Worm (Caenorhabditis elegans): ENCODE results near the gene T16A9.5.
A peak's percentile ranks its signal among the peaks of the same experiment; 100 is the strongest.

Gene T16A9.5

DNA sequence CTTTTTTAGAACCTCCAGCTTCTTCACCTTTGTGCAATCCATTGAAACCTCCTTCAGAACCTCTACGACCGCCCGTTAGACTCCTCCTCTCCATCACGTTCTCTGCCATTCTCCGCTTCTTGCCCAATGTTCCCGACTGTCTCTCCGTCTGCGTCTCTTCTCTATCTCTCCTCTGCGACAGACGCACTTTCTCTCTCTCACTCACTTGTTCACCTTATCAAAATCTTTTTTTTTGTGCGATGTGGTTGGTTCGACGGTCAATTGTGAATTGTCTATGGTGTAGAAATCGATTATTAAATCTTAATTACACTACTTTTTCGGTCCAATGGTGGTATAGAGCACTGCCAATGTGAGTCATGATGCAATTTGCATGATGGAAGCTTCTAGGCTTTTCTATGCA lies 21.6 kb downstream of the T16A9.5 start, which contains the start of gene atfs-1:
TSS of gene atfs-1 (plus strand) at position 213 of the 400 bp plus-strand sequence.
- TF ChIP-seq nfya-1 (tag; optimal IDR thresholded peaks at IDR 0.05) (peak; percentile 25), pha-4 (tag; optimal IDR thresholded peaks at IDR 0.05) (no peak), tbx-7 (tag; optimal IDR thresholded peaks at IDR 0.05) (no peak), ceh-18 (tag; optimal IDR thresholded peaks at IDR 0.05) (peak; percentile 53), ceh-9 (tag; optimal IDR thresholded peaks at IDR 0.05) (no peak), fkh-6 (tag; optimal IDR thresholded peaks at IDR 0.05) (no peak), unc-42 (tag; optimal IDR thresholded peaks at IDR 0.05) (peak; percentile 48), nhr-232 (tag; optimal IDR thresholded peaks at IDR 0.05) (no peak), pqm-1 (tag; optimal IDR thresholded peaks at IDR 0.05) (peak; percentile 11), mec-3 (tag; optimal IDR thresholded peaks at IDR 0.05; ENCODE audit: borderline replicate concordance) (no peak), unc-55 (GFP tag; optimal IDR thresholded peaks at IDR 0.05) (peak; percentile 55), ceh-24 (tag; optimal IDR thresholded peaks at IDR 0.05) (no peak), npax-4 (tag; optimal IDR thresholded peaks at IDR 0.05) (no peak), ceh-31 (tag; optimal IDR thresholded peaks at IDR 0.05) (peak; percentile 54), gmeb-2 (tag; optimal IDR thresholded peaks at IDR 0.05) (no peak), C08G9.2 (tag; optimal IDR thresholded peaks at IDR 0.05) (no peak), F13H6.1 (tag; optimal IDR thresholded peaks at IDR 0.05) (no peak), lin-11 (tag; optimal IDR thresholded peaks at IDR 0.05) (no peak), tbx-2 (tag; optimal IDR thresholded peaks at IDR 0.05) (peak; percentile 44), rnt-1 (tag; optimal IDR thresholded peaks at IDR 0.05) (no peak), che-1 (tag; optimal IDR thresholded peaks at IDR 0.05) (no peak), unc-3 (GFP tag; conservative IDR thresholded peaks at IDR 0.05) (no peak), unc-3 (tag; optimal IDR thresholded peaks at IDR 0.05) (no peak), dve-1 (tag; optimal IDR thresholded peaks at IDR 0.05) (peak; percentile 8), unc-86 (tag; optimal IDR thresholded peaks at IDR 0.05) (no peak)

ce11 chrV:14192870-14193269 lies 22.1 kb downstream of the T16A9.5 start:
- TF ChIP-seq lin-11 (tag; optimal IDR thresholded peaks at IDR 0.05), result no peak
- no peak for TF ChIP-seq hlh-30 (tag; optimal IDR thresholded peaks at IDR 0.05; ENCODE audit: insufficient read depth)
- no peak for TF ChIP-seq zip-5 (tag; optimal IDR thresholded peaks at IDR 0.05)
- TF ChIP-seq mec-3 (tag; optimal IDR thresholded peaks at IDR 0.05; ENCODE audit: borderline replicate concordance), result no peak
- no peak for TF ChIP-seq unc-86 (tag; optimal IDR thresholded peaks at IDR 0.05)
- TF ChIP-seq unc-55 (GFP tag; optimal IDR thresholded peaks at IDR 0.05), result no peak
- TF ChIP-seq pha-4 (tag; optimal IDR thresholded peaks at IDR 0.05), result no peak
- TF ChIP-seq nhr-232 (tag; optimal IDR thresholded peaks at IDR 0.05), result no peak
- TF ChIP-seq ceh-34 (tag; optimal IDR thresholded peaks at IDR 0.05), result no peak

- TF ChIP-seq ceh-19 (GFP tag; optimal IDR thresholded peaks at IDR 0.05), result no peak
- TF ChIP-seq elt-2 (tag; optimal IDR thresholded peaks at IDR 0.05), result no peak
- no peak for TF ChIP-seq lim-6 (tag; optimal IDR thresholded peaks at IDR 0.05)
- no peak for TF ChIP-seq unc-86 (tag; optimal IDR thresholded peaks at IDR 0.05)
- TF ChIP-seq ttx-3 (tag; optimal IDR thresholded peaks at IDR 0.05), result no peak
- no peak for TF ChIP-seq ets-4 (tag; optimal IDR thresholded peaks at IDR 0.05)
- no peak for TF ChIP-seq nfya-1 (tag; optimal IDR thresholded peaks at IDR 0.05)
- no peak for TF ChIP-seq fkh-10 (GFP tag; optimal IDR thresholded peaks at IDR 0.05)
- TF ChIP-seq pros-1 (tag; optimal IDR thresholded peaks at IDR 0.05), result no peak
- TF ChIP-seq ref-2 (tag; optimal IDR thresholded peaks at IDR 0.05), result no peak
- TF ChIP-seq gmeb-2 (tag; optimal IDR thresholded peaks at IDR 0.05), result no peak
- no peak for TF ChIP-seq che-1 (tag; optimal IDR thresholded peaks at IDR 0.05)
- no peak for TF ChIP-seq ceh-18 (tag; optimal IDR thresholded peaks at IDR 0.05)
- TF ChIP-seq F13H6.1 (tag; optimal IDR thresholded peaks at IDR 0.05), result no peak
- TF ChIP-seq K09A11.1 (tag; optimal IDR thresholded peaks at IDR 0.05; ENCODE audit: insufficient read depth), result no peak
- TF ChIP-seq K02D7.2 (tag; optimal IDR thresholded peaks at IDR 0.05), result no peak
- no peak for TF ChIP-seq hlh-13 (GFP tag; optimal IDR thresholded peaks at IDR 0.05)
- TF ChIP-seq ceh-34 (tag; optimal IDR thresholded peaks at IDR 0.05), result no peak
- no peak for TF ChIP-seq pha-2 (tag; optimal IDR thresholded peaks at IDR 0.05)
- TF ChIP-seq ceh-31 (tag; optimal IDR thresholded peaks at IDR 0.05), result no peak
Observed at ce11 chrV:14187104-14187503, 27.9 kb downstream of the T16A9.5 start.

Measured in whole organism, late embryonic.